Fruit fly (Drosophila melanogaster) S2 (cell line): ENCODE results near the gene Cdc45.

ENCODE experiments used
- CG8478 ChIP-seq: fragments of >200 bp; optimal IDR thresholded peaks from 2 replicates; lab custom pipeline; 2018
- CTCF ChIP-seq, 2 experiments: fragments of >200 bp; optimal IDR thresholded peaks; 2 replicates each; lab custom pipeline; 2018

DNA sequence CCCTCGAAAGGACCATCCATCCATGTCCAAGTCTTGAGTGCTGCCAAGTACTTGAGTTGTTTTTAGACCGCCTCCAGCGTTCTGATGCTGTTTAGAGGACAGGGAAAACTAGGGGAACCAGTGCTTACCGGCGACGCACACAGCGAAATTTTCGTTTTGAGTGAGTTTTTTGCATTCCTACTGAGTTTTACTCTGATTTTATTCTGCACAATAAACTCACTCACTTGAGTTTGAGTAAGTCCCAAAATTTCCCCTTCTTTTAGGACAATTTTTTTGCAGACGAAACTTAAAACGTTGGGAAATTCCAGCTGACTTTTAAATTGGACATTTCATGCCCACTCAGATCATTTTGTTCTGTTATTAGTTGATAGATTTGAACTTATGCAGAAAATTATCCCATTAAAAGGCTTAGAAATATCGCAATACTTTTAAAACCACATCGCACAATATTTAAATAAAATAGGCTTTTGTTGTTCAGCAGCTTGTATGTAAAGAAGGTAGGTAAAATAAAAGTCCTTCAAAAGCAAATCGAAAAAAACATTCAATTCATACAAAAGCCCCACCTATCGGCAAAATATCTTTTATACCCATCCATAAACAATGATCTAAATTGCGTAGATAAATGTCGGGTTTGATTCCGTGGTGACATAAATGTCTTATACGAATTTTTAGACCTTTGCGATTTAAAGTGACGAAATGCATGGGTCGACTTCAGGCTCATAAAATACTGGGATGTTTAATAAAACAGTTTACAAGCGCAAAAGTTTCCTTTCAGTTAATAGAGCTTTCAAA is 20.7 kb downstream of the Cdc45 start:
- TF ChIP-seq CG8478 (lab: Kevin White, UChicago) (no peak), CTCF (optimal IDR thresholded peaks at IDR 0.05; lab: Kevin White, UChicago) (peak; percentile 74 to 85)
